Worm (Caenorhabditis elegans) whole organism, L3 larva: Measurements from ENCODE around the gene his-35.

Experiments used
- ama-1 ChIP-seq: fragments of 150-350 bp; optimal IDR thresholded peaks from 2 replicates; lab custom pipeline; 2018
- nhr-237 ChIP-seq: fragments of 150-350 bp; optimal IDR thresholded peaks from 2 replicates; lab custom pipeline; 2014; ENCODE audit warnings: missing biosample characterization, missing genetic modification characterization
- nhr-25 ChIP-seq: sonication (generic microtip); optimal IDR thresholded peaks from 2 replicates; lab custom pipeline; 2017; ENCODE audit warnings: missing biosample characterization, missing genetic modification characterization
- nhr-43 ChIP-seq: sonication (generic microtip); optimal IDR thresholded peaks from 2 replicates; lab custom pipeline; 2016; ENCODE audit warnings: mild to moderate bottlenecking, missing genetic modification characterization, missing compliant biosample characterization; ENCODE audit not compliant: poor library complexity, severe bottlenecking
- tbx-2 ChIP-seq: sonication (generic microtip); optimal IDR thresholded peaks from 2 replicates; lab custom pipeline; 2016; ENCODE audit warnings: mild to moderate bottlenecking, missing genetic modification characterization, missing compliant biosample characterization
- unc-62 ChIP-seq: fragments of 150-350 bp; sonication (generic microtip); optimal IDR thresholded peaks from 4 replicates; lab custom pipeline; 2014; ENCODE audit warnings: missing biosample characterization, missing genetic modification reagents, missing genetic modification characterization

DNA sequence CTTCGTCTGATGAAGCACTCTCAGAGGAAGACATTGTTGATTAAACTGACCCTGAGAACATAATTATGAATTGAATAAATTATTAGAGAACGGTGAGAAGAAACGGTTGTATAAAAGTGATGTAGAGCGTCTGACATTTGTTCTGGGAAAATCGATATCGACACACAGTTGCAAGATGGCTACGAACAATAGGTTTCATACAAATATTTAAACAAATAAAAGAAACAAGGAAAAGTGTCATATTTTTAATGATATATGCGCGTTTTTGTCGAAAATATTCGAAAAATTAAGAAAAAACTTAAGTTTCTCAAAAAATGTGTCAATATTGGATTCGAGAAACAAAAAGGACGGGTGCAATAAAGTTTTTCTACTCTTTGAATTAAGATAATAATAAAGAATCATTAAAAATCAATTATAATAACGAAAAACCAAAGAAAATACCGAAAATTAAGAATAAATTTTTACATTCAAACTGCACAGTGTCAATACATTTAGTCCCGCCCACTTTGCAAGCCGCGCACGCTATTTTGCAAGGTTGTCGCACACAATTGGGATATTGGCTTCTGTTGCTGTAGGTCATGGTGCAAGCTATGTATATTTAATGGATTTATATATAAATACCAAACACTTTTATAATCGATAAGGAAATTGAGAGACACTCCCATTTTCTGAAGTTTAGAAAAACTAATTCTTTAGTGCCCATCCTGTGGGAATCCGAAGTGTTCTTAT is 37.7 kb upstream of the his-35 start, which contains the start of gene rtfo-1:
- TF ChIP-seq unc-62 (no peak), nhr-25 (tag; lab: Kevin White, UChicago) (peak; percentile 18), nhr-43 (tag; lab: Kevin White, UChicago) (peak; percentile 45), ama-1 (no peak), tbx-2 (tag; lab: Kevin White, UChicago) (no peak), nhr-237 (tag; lab: Kevin White, UChicago) (no peak)
